Worm (Caenorhabditis elegans) whole organism, midembryonic: ENCODE data around the gene C01B10.3.

Source experiments
- T22C8.4 ChIP-seq: fragments of 200-800 bp; sonication (Bioruptor generic); IDR thresholded peaks from 2 replicates; pipeline ENCODE4 v1.3.6; 2022; ENCODE audit warnings: missing genetic modification characterization, missing compliant biosample characterization
- cog-1 ChIP-seq: sonication (generic microtip); optimal IDR thresholded peaks from 2 replicates; lab custom pipeline; 2016; ENCODE audit warnings: missing genetic modification characterization, missing compliant biosample characterization
- flt-1 ChIP-seq: fragments of 200-800 bp; sonication (Bioruptor generic); IDR thresholded peaks from 2 replicates; pipeline ENCODE4 v1.3.6; 2022; ENCODE audit warnings: missing genetic modification characterization, missing compliant biosample characterization
- klf-2 ChIP-seq: fragments of 200-800 bp; sonication (Bioruptor generic); conservative IDR thresholded peaks from 2 replicates; pipeline ENCODE4 v1.3.6; 2022; ENCODE audit warnings: missing genetic modification reagents, missing genetic modification characterization, missing compliant biosample characterization
- med-1 ChIP-seq: sonication (generic microtip); optimal IDR thresholded peaks from 2 replicates; lab custom pipeline; 2017; ENCODE audit warnings: missing genetic modification characterization, mild to moderate bottlenecking, missing compliant biosample characterization, antibody characterized with exemption, missing genetic modification reagents; ENCODE audit not compliant: insufficient read depth
- ref-1 ChIP-seq: fragments of 200-800 bp; sonication (Bioruptor generic); conservative IDR thresholded peaks from 2 replicates; pipeline ENCODE4 v1.3.6; 2022; ENCODE audit warnings: missing genetic modification reagents, missing genetic modification characterization, missing compliant biosample characterization
- tab-1 ChIP-seq: fragments of 200-800 bp; sonication (Bioruptor generic); IDR thresholded peaks from 2 replicates; pipeline ENCODE4 v1.3.6; 2022; ENCODE audit warnings: missing genetic modification characterization, missing compliant biosample characterization
- ztf-23 ChIP-seq: fragments of 200-800 bp; sonication (Bioruptor generic); IDR thresholded peaks from 2 replicates; pipeline ENCODE4 v1.3.6; 2022; ENCODE audit warnings: missing genetic modification reagents, missing genetic modification characterization, missing compliant biosample characterization
- ztf-29 ChIP-seq: fragments of 200-800 bp; sonication (Bioruptor generic); IDR thresholded peaks from 2 replicates; pipeline ENCODE4 v1.3.6; 2022; ENCODE audit warnings: missing genetic modification reagents, missing genetic modification characterization, missing compliant biosample characterization

The C01B10.3 gene

DNA sequence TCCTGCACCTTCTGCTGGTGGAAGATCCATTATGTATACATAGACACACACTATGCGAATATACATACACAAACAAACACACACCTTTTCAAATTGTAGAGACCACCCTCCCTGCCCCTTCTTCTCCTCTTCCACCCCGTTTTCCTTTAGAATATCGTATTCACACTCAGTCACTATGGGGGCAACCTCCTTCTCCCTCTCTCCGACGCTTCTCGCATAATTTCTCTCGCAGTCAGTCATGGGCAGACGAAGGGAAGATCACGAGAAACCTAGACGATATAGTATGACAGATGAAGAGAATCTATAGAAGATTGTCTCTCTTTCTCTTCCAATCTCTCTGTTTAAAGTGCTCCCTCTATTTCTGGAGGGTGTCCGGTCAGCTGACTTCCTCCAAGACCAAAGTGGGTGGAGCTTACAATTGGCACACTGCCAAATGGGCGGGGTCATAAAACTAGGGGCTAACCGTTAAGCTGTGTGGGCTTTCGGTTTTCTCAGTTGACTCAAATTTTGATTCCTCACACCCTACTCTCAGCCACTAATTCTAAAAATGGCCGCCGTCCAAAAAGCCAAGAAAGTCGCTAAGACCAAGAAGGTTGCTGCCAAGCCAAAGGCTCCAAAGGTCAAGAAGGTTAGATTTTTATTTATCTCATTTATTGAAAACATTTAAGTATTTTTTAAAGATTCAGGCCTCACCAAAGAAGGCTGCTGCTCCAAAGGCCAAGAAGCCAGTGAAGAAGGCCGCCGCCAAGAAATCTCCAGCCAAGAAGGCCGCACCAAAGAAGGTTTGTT lies 24.9 kb upstream of the C01B10.3 start, which contains the start of gene hil-7:
Gene hil-7 (plus strand): TSS at position 446 of the 789 bp plus-strand sequence.
- TF ChIP-seq klf-2 (GFP tag; lab: Robert Waterston, UW) (no peak), ref-1 (GFP tag; lab: Robert Waterston, UW) (0 out of 2 replicates have a peak, but pooled peaks have one; percentile 12), ztf-23 (GFP tag; lab: Robert Waterston, UW) (peak; percentile 62), med-1 (GFP tag; lab: Kevin White, UChicago) (no peak), ztf-29 (GFP tag; lab: Robert Waterston, UW) (peak; percentile 30; the same call in 1 of the 2 replicates), flt-1 (GFP tag; lab: Robert Waterston, UW) (no peak; the same call in 1 of the 2 replicates), tab-1 (GFP tag; lab: Robert Waterston, UW) (0 out of 2 replicates have a peak, but pooled peaks have one; percentile 36), cog-1 (tag; lab: Kevin White, UChicago) (peak; percentile 74), T22C8.4 (GFP tag; lab: Robert Waterston, UW) (no peak)

ce11 chrIV:6639880-6640279 lies 18.7 kb upstream of the C01B10.3 start, which contains the start of gene C01B10.6:
TSS of gene C01B10.6 (plus strand) at chrIV:6640180.
- TF ChIP-seq tab-1 (GFP tag; lab: Robert Waterston, UW) (no peak), T22C8.4 (GFP tag; lab: Robert Waterston, UW) (no peak), ztf-29 (GFP tag; lab: Robert Waterston, UW) (no peak)

DNA sequence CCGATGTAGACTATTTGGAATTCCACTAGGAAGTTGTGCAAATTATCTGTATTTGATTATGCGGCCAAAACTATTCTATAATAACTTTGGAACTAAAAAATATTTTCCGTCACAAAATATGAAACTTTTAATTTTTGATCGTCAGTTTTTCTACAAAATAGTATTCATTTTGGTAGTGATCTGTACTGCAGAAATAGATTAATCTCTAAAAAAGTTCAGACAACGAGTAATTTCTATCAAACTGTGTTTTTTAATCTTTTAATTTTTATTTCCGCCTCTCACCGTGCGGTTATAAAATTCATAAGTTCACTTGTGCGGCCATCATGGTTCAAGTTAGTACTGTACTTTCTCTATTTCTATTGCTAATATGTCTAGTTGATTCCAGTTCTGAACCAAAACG lies 17.1 kb upstream of the C01B10.3 start, which contains the start of gene C01B10.7:
Gene C01B10.7 (plus strand): TSS at position 301 of the 400 bp plus-strand sequence.
- TF ChIP-seq klf-2 (GFP tag; lab: Robert Waterston, UW) (no peak), ztf-23 (GFP tag; lab: Robert Waterston, UW) (no peak)

- TF ChIP-seq ztf-29 (GFP tag; lab: Robert Waterston, UW) (no peak), T22C8.4 (GFP tag; lab: Robert Waterston, UW) (no peak), cog-1 (tag; lab: Kevin White, UChicago) (no peak), ztf-23 (GFP tag; lab: Robert Waterston, UW) (no peak), klf-2 (GFP tag; lab: Robert Waterston, UW) (no peak), tab-1 (GFP tag; lab: Robert Waterston, UW) (no peak), flt-1 (GFP tag; lab: Robert Waterston, UW) (no peak), med-1 (GFP tag; lab: Kevin White, UChicago) (no peak), ref-1 (GFP tag; lab: Robert Waterston, UW) (no peak)
Measured at ce11 chrIV:6634789-6635188, 13.6 kb upstream of the C01B10.3 start, which contains the start of gene metl-13. TSS of gene metl-13 (plus strand) at chrIV:6635089.

DNA sequence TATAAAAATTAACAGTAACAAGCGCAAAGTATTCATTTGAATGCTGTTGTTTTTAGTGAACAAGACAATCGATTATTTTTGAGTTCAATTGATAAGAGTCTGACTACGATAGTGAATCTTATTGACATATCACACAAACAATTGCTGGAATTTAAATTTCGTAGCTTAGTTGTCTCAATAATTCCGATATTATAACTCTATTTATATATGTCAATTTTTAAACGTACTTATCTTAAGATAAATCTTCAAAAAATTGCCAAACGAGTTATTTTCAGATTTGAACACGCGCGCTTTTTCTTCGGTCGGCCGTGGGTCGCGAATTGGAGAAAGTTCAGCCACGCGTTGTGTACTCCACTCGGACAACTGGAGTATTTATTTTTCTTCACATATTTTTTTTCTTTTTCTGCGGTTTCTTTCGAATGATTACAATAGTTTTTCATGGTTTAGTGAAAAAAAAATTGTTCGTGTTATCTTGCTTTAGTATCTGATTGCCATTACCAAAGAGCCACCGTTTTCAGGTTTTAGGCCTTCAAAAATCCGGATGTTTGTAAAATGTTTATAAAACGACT lies 10.6 kb upstream of the C01B10.3 start, which contains the start of the genes cest-5.1 and C01B10.9:
Gene cest-5.1 (minus strand): TSS at position 51 of the 569 bp plus-strand sequence.
Gene C01B10.9 (plus strand): TSS at position 519 of the 569 bp plus-strand sequence.
- peak; percentile 9 for TF ChIP-seq cog-1 (tag; lab: Kevin White, UChicago)
- TF ChIP-seq flt-1 (GFP tag; lab: Robert Waterston, UW), result no peak; the same call in 1 of the 2 replicates
- no peak for TF ChIP-seq ref-1 (GFP tag; lab: Robert Waterston, UW)
- 0 out of 2 replicates have a peak, but pooled peaks have one; percentile 27 for TF ChIP-seq T22C8.4 (GFP tag; lab: Robert Waterston, UW)
- no peak for TF ChIP-seq klf-2 (GFP tag; lab: Robert Waterston, UW)

DNA sequence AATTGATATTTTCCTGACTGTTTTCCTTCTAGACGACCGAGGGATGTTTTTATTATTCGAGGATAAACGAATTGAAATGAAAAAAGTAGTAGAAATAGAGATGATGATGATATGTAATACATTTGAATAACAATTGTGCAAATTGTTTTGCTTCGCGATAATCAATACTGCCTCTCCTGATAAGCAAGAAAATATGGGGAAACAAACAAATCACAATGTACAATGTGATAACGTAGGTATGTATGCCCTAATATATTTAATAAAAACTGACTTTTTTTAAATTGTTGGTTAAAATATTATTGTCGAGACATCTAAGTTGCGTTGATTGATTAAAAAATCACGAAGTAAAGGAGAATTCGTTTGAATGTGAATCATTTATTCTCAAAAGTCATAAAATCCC lies 6.6 kb upstream of the C01B10.3 start, which contains the start of gene cest-5.2:
Gene cest-5.2 (minus strand): TSS at position 128 of the 400 bp plus-strand sequence.
- no peak for TF ChIP-seq klf-2 (GFP tag; lab: Robert Waterston, UW)
- no peak for TF ChIP-seq tab-1 (GFP tag; lab: Robert Waterston, UW)
- no peak for TF ChIP-seq cog-1 (tag; lab: Kevin White, UChicago)
- no peak for TF ChIP-seq ztf-29 (GFP tag; lab: Robert Waterston, UW)
- TF ChIP-seq ref-1 (GFP tag; lab: Robert Waterston, UW), result no peak
- no peak for TF ChIP-seq ztf-23 (GFP tag; lab: Robert Waterston, UW)
- no peak for TF ChIP-seq flt-1 (GFP tag; lab: Robert Waterston, UW)
- no peak for TF ChIP-seq med-1 (GFP tag; lab: Kevin White, UChicago)
- no peak for TF ChIP-seq T22C8.4 (GFP tag; lab: Robert Waterston, UW)

DNA sequence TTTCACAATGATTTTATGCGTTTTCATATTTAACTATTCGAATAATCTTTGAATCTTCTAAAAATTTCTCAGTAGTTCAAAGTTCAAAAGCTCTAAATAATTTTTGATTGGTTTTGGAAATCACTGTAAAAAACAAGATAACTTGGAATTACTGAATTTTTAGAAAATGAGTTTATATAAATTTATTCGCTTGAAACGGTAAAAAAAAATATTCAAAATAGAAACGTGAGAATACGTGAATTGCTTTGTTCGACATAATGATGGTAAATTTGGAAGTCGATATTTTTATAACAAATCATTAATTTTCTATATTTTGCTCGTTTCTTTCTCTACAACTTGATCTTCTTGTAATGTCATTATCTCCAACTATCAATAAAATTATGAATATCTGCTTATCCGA lies 2.2 kb upstream of the C01B10.3 start, which contains the start of gene C01B10.44:
Gene C01B10.44 (plus strand): TSS at position 301 of the 400 bp plus-strand sequence.
- TF ChIP-seq cog-1 (tag; lab: Kevin White, UChicago) (no peak), flt-1 (GFP tag; lab: Robert Waterston, UW) (no peak), med-1 (GFP tag; lab: Kevin White, UChicago) (no peak), ztf-23 (GFP tag; lab: Robert Waterston, UW) (no peak), ref-1 (GFP tag; lab: Robert Waterston, UW) (no peak), ztf-29 (GFP tag; lab: Robert Waterston, UW) (no peak), klf-2 (GFP tag; lab: Robert Waterston, UW) (no peak), tab-1 (GFP tag; lab: Robert Waterston, UW) (no peak), T22C8.4 (GFP tag; lab: Robert Waterston, UW) (no peak)

DNA sequence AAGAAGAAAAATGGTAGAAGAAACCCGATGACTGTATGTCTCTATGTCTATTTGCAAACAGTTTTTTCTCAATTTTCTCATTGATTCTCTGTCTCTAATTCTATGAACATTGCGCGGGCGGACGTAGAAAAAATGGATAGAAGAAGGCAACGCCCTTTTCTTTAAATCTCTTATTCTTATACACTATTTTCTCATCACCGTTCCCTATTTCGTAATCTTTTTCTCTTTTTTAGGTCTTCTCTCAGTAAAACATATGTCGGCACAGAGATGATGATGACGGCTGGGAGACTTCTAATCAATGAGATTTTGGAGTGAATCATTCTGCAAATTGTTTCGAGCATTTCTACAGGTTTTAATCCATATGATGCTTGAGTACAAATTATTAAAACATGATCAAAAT lies 990 bp upstream of the C01B10.3 start:
- TF ChIP-seq ztf-23 (GFP tag; lab: Robert Waterston, UW), result no peak
- TF ChIP-seq tab-1 (GFP tag; lab: Robert Waterston, UW), result no peak
- no peak for TF ChIP-seq ref-1 (GFP tag; lab: Robert Waterston, UW)
- TF ChIP-seq med-1 (GFP tag; lab: Kevin White, UChicago), result no peak
- no peak for TF ChIP-seq ztf-29 (GFP tag; lab: Robert Waterston, UW)
- no peak for TF ChIP-seq flt-1 (GFP tag; lab: Robert Waterston, UW)
- no peak for TF ChIP-seq klf-2 (GFP tag; lab: Robert Waterston, UW)
- TF ChIP-seq cog-1 (tag; lab: Kevin White, UChicago), result no peak
